Worm (Caenorhabditis elegans): ENCODE measurements around the gene tbx-7.
A peak's percentile ranks its signal among the peaks of the same experiment; 100 is the strongest.

Gene tbx-7

DNA sequence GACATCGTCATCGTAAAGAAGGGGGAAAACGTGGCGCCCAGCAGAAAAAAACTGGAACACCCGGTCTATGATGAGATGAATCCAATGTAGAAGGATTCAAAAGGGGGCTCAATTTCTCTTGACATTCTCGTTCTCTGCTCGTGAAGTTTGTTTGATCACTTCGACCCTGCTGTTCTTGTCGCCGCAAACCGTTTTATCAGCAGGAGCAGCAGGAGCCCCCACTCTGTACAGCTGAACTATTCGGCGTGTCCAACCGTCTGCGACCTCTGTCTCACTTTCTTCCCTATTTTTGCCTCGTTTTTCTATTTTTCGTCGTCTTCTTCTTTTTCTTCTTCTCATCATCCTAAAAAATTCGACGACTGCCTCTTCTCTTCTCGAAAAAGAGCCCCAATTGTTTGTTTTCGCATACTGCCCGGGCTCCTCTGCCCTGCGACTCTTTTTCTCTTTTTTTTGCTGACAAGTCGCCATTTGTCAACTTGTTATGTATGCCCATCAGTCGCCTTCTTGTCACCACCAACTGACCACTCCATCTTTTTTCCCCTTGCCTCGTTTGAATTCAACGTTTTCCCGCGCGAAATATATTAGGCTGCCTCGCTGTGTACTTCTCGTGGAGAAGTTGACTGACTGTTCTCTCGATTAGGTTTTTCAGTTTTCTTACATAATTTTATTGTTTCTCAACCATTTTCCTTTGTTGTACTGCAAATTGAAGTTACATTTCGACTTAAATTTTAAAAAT, 39.2 kb downstream of the tbx-7 start:
- TF ChIP-seq ces-1 (GFP tag; optimal IDR thresholded peaks at IDR 0.05) (peak; percentile 22), unc-62 (GFP tag; optimal IDR thresholded peaks at IDR 0.05) (peak; percentile 71), hlh-1 (tag; optimal IDR thresholded peaks at IDR 0.05) (peak; percentile 35), mls-2 (tag; optimal IDR thresholded peaks at IDR 0.05) (no peak), unc-39 (tag; optimal IDR thresholded peaks at IDR 0.05) (no peak)

ce11 chrIII:5988461-5988860, 39.9 kb downstream of the tbx-7 start:
- TF ChIP-seq ces-1 (GFP tag; optimal IDR thresholded peaks at IDR 0.05) (no peak), ceh-83 (GFP tag; optimal IDR thresholded peaks at IDR 0.05) (peak; percentile 41), unc-62 (GFP tag; optimal IDR thresholded peaks at IDR 0.05) (no peak)

DNA sequence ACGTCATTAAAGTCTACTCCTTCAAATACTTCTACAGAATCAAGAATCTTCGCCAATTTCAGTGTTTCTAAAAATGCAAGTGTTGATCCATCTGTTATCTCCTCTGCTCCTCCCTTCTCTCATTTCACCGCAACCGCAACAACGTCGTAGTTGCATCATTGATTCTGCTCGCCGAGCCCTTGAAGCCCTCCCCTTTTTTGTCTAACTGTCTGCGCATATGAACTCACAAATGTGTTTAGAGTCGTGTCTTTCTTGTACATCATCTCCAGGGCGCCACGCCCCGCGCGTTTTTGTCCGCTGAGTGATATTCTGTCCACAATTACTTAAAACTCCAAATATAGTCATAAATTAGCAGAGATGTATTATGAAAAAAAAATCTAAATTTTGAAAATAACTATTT, 40.3 kb downstream of the tbx-7 start:
- no peak for TF ChIP-seq hlh-1 (tag; optimal IDR thresholded peaks at IDR 0.05)
- TF ChIP-seq unc-120 (tag; optimal IDR thresholded peaks at IDR 0.05; ENCODE audit: poor library complexity, severe bottlenecking): peak; percentile 37
- TF ChIP-seq ces-1 (GFP tag; optimal IDR thresholded peaks at IDR 0.05): peak; percentile 76
- peak; percentile 38 for TF ChIP-seq mep-1 (tag; optimal IDR thresholded peaks at IDR 0.05)

DNA sequence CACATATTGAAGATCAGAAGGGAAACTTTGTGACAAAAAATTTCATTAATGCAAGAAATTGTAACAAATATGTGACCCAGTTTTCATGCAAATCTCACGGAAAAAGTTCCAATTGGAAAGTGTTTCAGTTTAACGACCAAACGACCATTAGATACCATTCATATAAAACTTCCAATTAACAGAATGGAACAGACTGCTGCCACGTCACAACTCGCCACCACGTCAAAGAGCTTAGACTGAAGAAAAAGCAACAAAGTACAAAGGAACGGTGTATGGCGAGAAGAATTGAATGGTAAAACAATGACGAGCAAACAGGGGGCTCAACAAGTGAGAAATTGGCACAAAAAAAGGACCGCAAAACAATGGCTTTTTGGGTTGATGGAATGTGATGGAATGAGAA, 43.0 kb downstream of the tbx-7 start, which contains the start of gene T04C9.3:
Gene T04C9.3, plus strand, starts transcription at position 301 of the 400 bp plus-strand sequence.
- TF ChIP-seq snpc-4 (tag; optimal IDR thresholded peaks at IDR 0.05) (no peak), flh-1 (GFP tag; optimal IDR thresholded peaks at IDR 0.05) (no peak)

ce11 chrIII:5982753-5983390, 45.5 kb downstream of the tbx-7 start:
- peak; percentile 25 for TF ChIP-seq ham-2 (GFP tag; optimal IDR thresholded peaks at IDR 0.05)
- TF ChIP-seq sptf-1 (tag; optimal IDR thresholded peaks at IDR 0.05): peak; percentile 17
- no peak for TF ChIP-seq ceh-39 (tag; optimal IDR thresholded peaks at IDR 0.05)
- TF ChIP-seq pha-4 (tag; optimal IDR thresholded peaks at IDR 0.05): peak; percentile 21
- TF ChIP-seq ces-1 (GFP tag; optimal IDR thresholded peaks at IDR 0.05): no peak

DNA sequence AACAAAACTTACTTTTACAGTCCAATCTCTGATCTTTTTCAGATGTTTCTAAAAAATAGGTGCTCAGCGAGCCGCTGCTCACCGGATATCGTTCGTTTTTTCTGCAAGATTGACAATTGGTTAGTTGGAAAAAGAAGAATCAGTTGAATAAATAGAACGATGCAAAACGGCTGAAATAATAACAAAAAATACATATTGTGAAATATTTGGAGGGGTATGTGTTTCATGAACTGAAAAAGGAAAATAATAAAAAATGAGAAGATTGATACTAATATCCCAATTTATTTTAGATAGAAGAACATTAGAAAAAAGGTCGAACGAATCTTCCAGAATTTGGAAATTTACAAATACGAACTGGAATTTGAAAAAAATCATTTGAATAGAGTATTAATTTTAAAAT, 46.3 kb downstream of the tbx-7 start, which contains the start of gene frm-2:
Gene frm-2, minus strand, starts transcription at position 101 of the 400 bp plus-strand sequence.
- TF ChIP-seq hlh-1 (tag; optimal IDR thresholded peaks at IDR 0.05) (no peak), drap-1 (GFP tag; optimal IDR thresholded peaks at IDR 0.05) (no peak), sem-2 (GFP tag; optimal IDR thresholded peaks at IDR 0.05) (no peak), M03D4.4 (tag; optimal IDR thresholded peaks at IDR 0.05) (no peak), elt-1 (tag; optimal IDR thresholded peaks at IDR 0.05; ENCODE audit: borderline replicate concordance, insufficient read depth) (no peak), lin-32 (GFP tag; optimal IDR thresholded peaks at IDR 0.05) (no peak), nhr-12 (tag; optimal IDR thresholded peaks at IDR 0.05) (no peak), ceh-83 (GFP tag; optimal IDR thresholded peaks at IDR 0.05) (no peak), unc-62 (GFP tag; optimal IDR thresholded peaks at IDR 0.05) (no peak), ham-2 (GFP tag; optimal IDR thresholded peaks at IDR 0.05) (no peak), ceh-43 (GFP tag; optimal IDR thresholded peaks at IDR 0.05) (no peak), lin-13 (tag; optimal IDR thresholded peaks at IDR 0.05) (no peak), mls-2 (tag; optimal IDR thresholded peaks at IDR 0.05) (no peak)

DNA sequence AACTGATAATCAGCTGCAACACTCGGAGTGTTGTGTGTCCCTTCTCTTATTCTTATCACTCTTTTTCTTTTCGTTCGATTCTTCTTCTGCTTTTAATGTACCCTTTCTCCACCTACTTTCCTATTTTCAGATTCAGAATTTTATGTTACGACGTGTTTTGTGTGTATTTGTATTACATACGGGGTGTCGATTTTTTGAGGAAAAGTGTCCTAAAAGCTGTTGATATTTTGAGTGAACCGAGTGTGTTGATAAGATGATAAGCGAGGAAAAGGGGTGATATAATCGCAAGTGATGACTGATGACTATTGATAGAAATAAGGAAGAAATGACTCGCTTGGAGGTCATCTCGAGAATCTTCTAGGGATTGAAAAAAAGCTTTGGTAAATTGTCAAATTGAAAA, 46.9 kb downstream of the tbx-7 start:
- no peak for TF ChIP-seq elt-3 (tag; optimal IDR thresholded peaks at IDR 0.05)
- no peak for TF ChIP-seq sem-2 (GFP tag; optimal IDR thresholded peaks at IDR 0.05)
- no peak for TF ChIP-seq blmp-1 (tag; optimal IDR thresholded peaks at IDR 0.05)
- TF ChIP-seq flh-1 (GFP tag; optimal IDR thresholded peaks at IDR 0.05): no peak
- no peak for TF ChIP-seq tbx-8 (GFP tag; optimal IDR thresholded peaks at IDR 0.05)
- TF ChIP-seq drap-1 (GFP tag; optimal IDR thresholded peaks at IDR 0.05): no peak
- no peak for TF ChIP-seq M03D4.4 (tag; optimal IDR thresholded peaks at IDR 0.05)
- no peak for TF ChIP-seq nhr-2 (tag; optimal IDR thresholded peaks at IDR 0.05)
